Fruit fly (Drosophila melanogaster) whole organism, wandering third instar larva: ENCODE measurements around the gene CG34125.

ENCODE experiments used
- Abd-B ChIP-seq: fragments of >200 bp; optimal IDR thresholded peaks from 2 replicates; lab custom pipeline; 2017; ENCODE audit warnings: missing biosample characterization, missing genetic modification characterization
- CG32264 ChIP-seq: fragments of 200-800 bp; sonication (Bioruptor generic); optimal IDR thresholded peaks from 2 replicates; lab custom pipeline; 2016; ENCODE audit warnings: missing biosample characterization, missing genetic modification characterization
- CG9705 ChIP-seq: fragments of 200-800 bp; sonication (Bioruptor generic); optimal IDR thresholded peaks from 2 replicates; lab custom pipeline; 2018; ENCODE audit warnings: missing biosample characterization, mild to moderate bottlenecking, missing genetic modification characterization
- Dfd ChIP-seq: fragments of >200 bp; optimal IDR thresholded peaks from 2 replicates; lab custom pipeline; 2017; ENCODE audit warnings: missing biosample characterization, missing genetic modification characterization
- GATAd ChIP-seq: sonication (Bioruptor generic); optimal IDR thresholded peaks from 2 replicates; lab custom pipeline; 2016; ENCODE audit warnings: missing biosample characterization, missing genetic modification characterization
- Hnf4 ChIP-seq: fragments of 200-800 bp; sonication (Bioruptor generic); optimal IDR thresholded peaks from 2 replicates; lab custom pipeline; 2016; ENCODE audit warnings: missing biosample characterization, mild to moderate bottlenecking, missing genetic modification characterization
- Jra ChIP-seq: sonication (Bioruptor generic); optimal IDR thresholded peaks from 2 replicates; lab custom pipeline; 2016; ENCODE audit warnings: missing biosample characterization, missing genetic modification characterization
- Mio ChIP-seq: sonication (Bioruptor generic); optimal IDR thresholded peaks from 2 replicates; lab custom pipeline; 2016; ENCODE audit warnings: missing biosample characterization, missing genetic modification characterization
- Myc ChIP-seq: fragments of >200 bp; optimal IDR thresholded peaks from 2 replicates; lab custom pipeline; 2017
- N ChIP-seq: fragments of >200 bp; optimal IDR thresholded peaks from 2 replicates; lab custom pipeline; 2018; ENCODE audit warnings: missing biosample characterization, missing external identifiers, missing genetic modification characterization
- OdsH ChIP-seq: fragments of 200-800 bp; sonication (Bioruptor generic); optimal IDR thresholded peaks from 2 replicates; lab custom pipeline; 2016; ENCODE audit warnings: missing biosample characterization, mild to moderate bottlenecking, missing genetic modification characterization
- Rel ChIP-seq, 2 experiments: fragments of 200-800 bp; sonication (Bioruptor generic) in 1 of 2; optimal IDR thresholded peaks; 2 replicates in 1 of 2; 3 replicates in 1 of 2; lab custom pipeline; 2016 to 2019; ENCODE audit warnings: mild to moderate bottlenecking in 2 of 2, missing biosample characterization in 2 of 2, missing genetic modification characterization in 2 of 2, moderate library complexity in 1 of 2
- Sp1 ChIP-seq: fragments of 200-800 bp; sonication (Bioruptor generic); optimal IDR thresholded peaks from 3 replicates; lab custom pipeline; 2019; ENCODE audit warnings: missing biosample characterization, mild to moderate bottlenecking, missing genetic modification characterization, moderate library complexity
- Vsx2 ChIP-seq: fragments of 200-300, 225-300 bp; sonication (Bioruptor generic); optimal IDR thresholded peaks from 2 replicates; lab custom pipeline; 2018; ENCODE audit warnings: missing biosample characterization, missing genetic modification characterization; ENCODE audit not compliant: partially characterized antibody
- dl ChIP-seq, 2 experiments: fragments of 175-275, 200-275 bp in 1 of 2; fragments of 200-275 bp in 1 of 2; sonication (Bioruptor generic); optimal IDR thresholded peaks; lab custom pipeline; 2018; ENCODE audit warnings: mild to moderate bottlenecking in 2 of 2, missing biosample characterization in 2 of 2, missing genetic modification characterization in 2 of 2, moderate library complexity in 2 of 2; ENCODE audit not compliant: partially characterized antibody in 2 of 2, insufficient read depth in 1 of 2
- dmrt93B ChIP-seq: fragments of 200-800 bp; sonication (Bioruptor generic); optimal IDR thresholded peaks from 2 replicates; lab custom pipeline; 2018; ENCODE audit warnings: missing biosample characterization, mild to moderate bottlenecking, missing genetic modification characterization
- ey ChIP-seq: fragments of 200-800 bp; sonication (Bioruptor generic); optimal IDR thresholded peaks from 2 replicates; lab custom pipeline; 2016; ENCODE audit warnings: missing biosample characterization, missing genetic modification characterization
- foxo ChIP-seq, 2 experiments: fragments of 200-800 bp; sonication (Bioruptor generic); optimal IDR thresholded peaks; 2 replicates in 1 of 2; 3 replicates in 1 of 2; lab custom pipeline; 2016 to 2017; ENCODE audit warnings: missing biosample characterization in 2 of 2, missing genetic modification characterization in 2 of 2
- fru ChIP-seq: fragments of 200-800 bp; sonication (Bioruptor generic); optimal IDR thresholded peaks from 3 replicates; lab custom pipeline; 2016; ENCODE audit warnings: missing biosample characterization, mild to moderate bottlenecking, missing genetic modification characterization
- h ChIP-seq: fragments of 200-800 bp; sonication (Bioruptor generic); optimal IDR thresholded peaks from 3 replicates; lab custom pipeline; 2016; ENCODE audit warnings: missing biosample characterization, mild to moderate bottlenecking, missing genetic modification characterization
- jim ChIP-seq: fragments of 175-275, 200-325 bp; sonication (Bioruptor generic); optimal IDR thresholded peaks from 2 replicates; lab custom pipeline; 2016; ENCODE audit warnings: missing biosample characterization, mild to moderate bottlenecking, missing genetic modification characterization
- lola ChIP-seq: fragments of >200 bp; optimal IDR thresholded peaks from 2 replicates; lab custom pipeline; 2017; ENCODE audit warnings: missing biosample characterization, missing genetic modification characterization
- pan ChIP-seq: fragments of >200 bp; optimal IDR thresholded peaks from 2 replicates; lab custom pipeline; 2017
- psq ChIP-seq: fragments of 200-800 bp; sonication (Bioruptor generic); optimal IDR thresholded peaks from 3 replicates; lab custom pipeline; 2017; ENCODE audit warnings: missing biosample characterization, mild to moderate bottlenecking, missing genetic modification characterization, moderate library complexity
- rgr ChIP-seq: fragments of 200-800 bp; sonication (Bioruptor generic); optimal IDR thresholded peaks from 3 replicates; lab custom pipeline; 2016; ENCODE audit warnings: missing biosample characterization, mild to moderate bottlenecking, missing genetic modification characterization
- sage ChIP-seq: fragments of 200-800 bp; sonication (Bioruptor generic); optimal IDR thresholded peaks from 2 replicates; lab custom pipeline; 2016; ENCODE audit warnings: missing biosample characterization, mild to moderate bottlenecking, missing genetic modification characterization
- usp ChIP-seq: fragments of >200 bp; optimal IDR thresholded peaks from 2 replicates; lab custom pipeline; 2017; ENCODE audit warnings: missing biosample characterization, missing genetic modification characterization
- woc ChIP-seq: sonication (Bioruptor generic); optimal IDR thresholded peaks from 2 replicates; lab custom pipeline; 2016; ENCODE audit warnings: missing biosample characterization, mild to moderate bottlenecking, missing genetic modification characterization

CG34125 gene

DNA sequence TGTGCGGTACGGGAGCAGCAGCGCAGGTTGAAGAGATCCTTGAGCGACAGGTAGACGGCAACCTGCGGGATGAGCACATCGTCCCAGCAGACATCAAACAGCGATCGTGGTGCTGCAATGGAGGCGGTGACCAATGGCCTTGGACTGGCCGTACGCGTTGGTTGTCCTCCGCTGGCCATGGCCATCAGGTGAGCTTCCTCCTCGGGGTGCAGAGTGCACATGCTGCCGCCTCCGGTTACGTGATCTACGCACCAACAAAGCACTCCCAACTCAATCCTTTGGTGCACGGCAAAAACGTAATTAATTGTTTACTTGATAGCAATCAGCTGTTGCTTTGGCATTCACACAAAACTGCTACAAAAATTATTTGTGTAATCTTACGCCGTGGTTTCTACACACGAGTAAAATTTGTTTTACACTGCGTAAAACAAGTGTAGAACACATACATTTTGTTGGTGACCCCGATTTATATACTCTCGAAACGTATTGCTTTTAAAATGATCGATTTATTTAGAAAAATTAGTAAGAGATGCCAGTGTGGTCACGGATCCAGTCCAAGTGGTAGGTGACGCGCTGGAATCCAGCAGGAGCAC lies 15.9 kb upstream of the CG34125 start, which contains the start of gene jet:
jet (minus strand) TSS at position 332 of the 593 bp plus-strand sequence.
- TF ChIP-seq foxo (GFP tag; optimal IDR thresholded peaks at IDR 0.05; lab: Kevin White, UChicago): no peak
- no peak for TF ChIP-seq Dfd (GFP tag; lab: Kevin White, UChicago)
- no peak for TF ChIP-seq psq (GFP tag; lab: Kevin White, UChicago)
- TF ChIP-seq Myc (lab: Kevin White, UChicago): peak; percentile 10
- TF ChIP-seq N (GFP tag; lab: Kevin White, UChicago): no peak
- no peak for TF ChIP-seq dmrt93B (GFP tag; lab: Kevin White, UChicago)
- TF ChIP-seq, all 38 proteins: peak for 1

DNA sequence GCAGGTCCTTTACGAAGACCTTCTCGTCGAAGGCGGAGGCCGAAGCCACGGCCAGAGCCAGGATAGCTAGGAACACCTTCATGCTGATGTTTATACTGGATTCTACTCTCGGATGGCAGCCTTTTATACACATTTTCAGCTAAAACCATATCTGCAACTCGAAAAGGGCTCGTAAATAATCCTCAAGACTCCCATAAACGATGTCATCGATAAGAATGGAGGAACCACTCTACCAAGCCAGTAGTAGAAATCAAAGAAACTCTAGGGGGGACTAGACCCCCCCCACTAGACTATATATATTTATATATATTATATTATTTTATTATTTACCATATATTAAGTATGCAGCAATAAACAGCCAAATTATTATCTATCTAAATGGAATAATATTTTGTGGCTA lies 14.8 kb upstream of the CG34125 start, which contains the start of gene Jon25Biii:
Jon25Biii (minus strand) TSS at position 101 of the 400 bp plus-strand sequence.
- TF ChIP-seq pan (lab: Kevin White, UChicago) (no peak), rgr (no peak), Sp1 (GFP tag; lab: Kevin White, UChicago) (no peak), h (GFP tag; lab: Kevin White, UChicago) (no peak)

DNA sequence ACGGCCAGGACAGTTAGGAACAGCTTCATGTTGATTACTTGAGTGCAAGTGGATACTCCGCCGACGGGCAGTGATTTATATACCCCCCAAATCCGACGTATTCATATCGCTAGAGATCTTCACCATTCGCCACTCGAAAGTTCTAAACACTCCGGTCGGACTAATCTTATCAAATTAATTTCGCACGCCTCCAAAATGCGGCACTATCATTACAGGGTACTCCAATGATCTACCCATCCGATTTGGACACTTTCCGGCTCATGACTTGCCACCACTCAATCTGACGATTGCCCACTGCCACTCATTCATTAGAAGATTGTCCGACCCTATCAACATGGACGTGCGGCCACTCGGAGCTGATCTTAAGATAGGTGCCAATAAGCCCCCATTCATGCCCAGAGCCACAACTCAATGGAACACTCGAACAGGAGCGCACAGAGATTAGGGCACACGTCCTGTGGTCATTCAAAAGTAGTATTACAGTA lies 12.3 kb upstream of the CG34125 start, which contains the start of gene Jon25Bii:
Jon25Bii (minus strand) TSS at position 51 of the 485 bp plus-strand sequence.
- TF ChIP-seq h (GFP tag; lab: Kevin White, UChicago): peak; percentile 60
- TF ChIP-seq Mio (GFP tag; lab: Kevin White, UChicago): no peak
- TF ChIP-seq Jra (GFP tag; lab: Kevin White, UChicago): no peak

DNA sequence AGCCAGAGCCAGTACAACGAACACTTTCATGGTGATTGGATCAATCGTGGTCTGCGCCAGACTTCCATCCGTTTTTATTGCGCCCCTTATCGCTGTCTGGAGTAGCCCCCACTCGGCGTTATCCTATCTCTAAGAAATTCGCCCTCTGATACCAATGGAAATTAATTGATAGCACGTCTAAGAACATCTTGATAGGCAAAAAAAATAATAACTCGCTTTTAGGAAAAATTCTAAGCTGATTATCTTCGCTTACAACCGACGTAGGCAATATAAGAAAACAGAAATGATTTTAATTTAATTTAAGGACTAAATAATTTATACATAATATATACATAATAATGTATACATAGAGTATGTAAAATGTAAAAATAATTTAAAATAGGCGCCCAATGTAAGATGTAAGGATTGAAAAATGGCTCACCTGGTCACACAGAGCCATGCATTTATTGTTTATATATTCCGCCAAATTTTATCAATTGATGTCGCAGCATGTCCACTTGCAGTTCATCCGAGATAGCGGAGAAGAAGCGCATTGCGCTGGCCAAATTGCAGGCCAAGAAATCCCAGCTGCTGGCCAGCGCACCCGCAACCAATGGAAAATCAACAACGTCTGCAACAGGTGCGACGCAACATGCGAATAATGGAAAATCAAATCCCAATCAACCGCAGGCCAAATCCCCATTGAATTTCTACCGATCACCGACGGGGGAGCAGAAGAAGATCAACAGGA lies 10.2 kb upstream of the CG34125 start, which contains the start of the genes Jon25Bi and Marcal1:
Jon25Bi (minus strand) TSS at position 51 of the 730 bp plus-strand sequence.
Marcal1 (plus strand) TSS at position 416 of the 730 bp plus-strand sequence.
- TF ChIP-seq woc (GFP tag; lab: Kevin White, UChicago) (no peak), Vsx2 (GFP tag; lab: Kevin White, UChicago) (no peak), foxo (GFP tag; optimal IDR thresholded peaks at IDR 0.05; lab: Kevin White, UChicago) (no peak), jim (GFP tag; lab: Kevin White, UChicago) (no peak), GATAd (GFP tag; lab: Kevin White, UChicago) (no peak), Abd-B (GFP tag; lab: Kevin White, UChicago) (no peak), usp (GFP tag; lab: Kevin White, UChicago) (no peak), lola (no peak), Hnf4 (GFP tag; lab: Kevin White, UChicago) (no peak), Jra (GFP tag; lab: Kevin White, UChicago) (no peak), sage (GFP tag; lab: Kevin White, UChicago) (no peak)

DNA sequence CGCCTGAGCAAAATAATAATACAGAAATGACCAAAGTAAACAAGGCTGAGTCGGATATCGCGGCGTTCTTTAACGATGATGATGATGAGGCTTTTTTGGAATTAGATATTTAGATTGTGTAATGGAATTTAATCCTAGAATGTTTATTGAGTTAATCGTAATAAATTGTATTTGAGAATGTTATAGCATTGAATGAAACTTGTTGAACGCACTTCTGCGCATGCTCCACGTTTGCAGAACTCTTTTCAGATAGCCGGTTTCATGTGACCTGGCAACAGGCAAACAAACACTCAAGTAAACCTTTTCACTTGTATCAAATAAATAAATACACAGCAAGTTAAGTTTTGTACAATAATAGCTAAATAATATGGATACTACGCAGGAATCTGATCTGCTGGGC lies 7.4 kb upstream of the CG34125 start, which contains the start of gene CG34124:
CG34124 (plus strand) TSS at position 301 of the 400 bp plus-strand sequence.
- TF ChIP-seq OdsH (GFP tag; lab: Kevin White, UChicago) (no peak), dl (GFP tag; optimal IDR thresholded peaks at IDR 0.05; lab: Kevin White, UChicago; ENCODE audit: insufficient read depth in 1 of 2, partially characterized antibody in 2 of 2) (no peak), foxo (GFP tag; optimal IDR thresholded peaks at IDR 0.05; lab: Kevin White, UChicago) (no peak), Hnf4 (GFP tag; lab: Kevin White, UChicago) (no peak), Rel (GFP tag; optimal IDR thresholded peaks at IDR 0.05; lab: Kevin White, UChicago) (no peak), Rel (tag; optimal IDR thresholded peaks at IDR 0.05; lab: Kevin White, UChicago) (no peak), fru (GFP tag; lab: Kevin White, UChicago) (no peak), woc (GFP tag; lab: Kevin White, UChicago) (no peak), CG9705 (GFP tag; lab: Kevin White, UChicago) (no peak), ey (GFP tag; lab: Kevin White, UChicago) (no peak), CG32264 (GFP tag; lab: Kevin White, UChicago) (no peak), sage (GFP tag; lab: Kevin White, UChicago) (no peak), pan (lab: Kevin White, UChicago) (no peak), usp (GFP tag; lab: Kevin White, UChicago) (no peak), Abd-B (GFP tag; lab: Kevin White, UChicago) (no peak), Mio (GFP tag; lab: Kevin White, UChicago) (no peak), lola (no peak)
